Worm (Caenorhabditis elegans) whole organism, late embryonic: Measurements from ENCODE around the gene C10A4.10.
A peak's percentile ranks its signal among the peaks of the same experiment; 100 is the strongest.

Source experiments
- C38D4.7 ChIP-seq: fragments of 200-800 bp; sonication (Bioruptor generic); optimal IDR thresholded peaks from 2 replicates; lab custom pipeline; 2018; ENCODE audit warnings: mild to moderate bottlenecking, missing genetic modification characterization, moderate library complexity, missing compliant biosample characterization
- ahr-1 ChIP-seq: sonication (generic microtip); optimal IDR thresholded peaks from 2 replicates; lab custom pipeline; 2016; ENCODE audit warnings: missing genetic modification characterization, missing compliant biosample characterization
- ceh-14 ChIP-seq: sonication (generic microtip); optimal IDR thresholded peaks from 2 replicates; lab custom pipeline; 2016; ENCODE audit warnings: missing genotype, missing genetic modification characterization, missing compliant biosample characterization
- ceh-19 ChIP-seq: fragments of 200-800 bp; sonication (Bioruptor generic); optimal IDR thresholded peaks from 2 replicates; lab custom pipeline; 2018; ENCODE audit warnings: mild to moderate bottlenecking, missing genetic modification characterization, missing compliant biosample characterization
- ceh-2 ChIP-seq: sonication (generic microtip); optimal IDR thresholded peaks from 2 replicates; lab custom pipeline; 2016; ENCODE audit warnings: missing genotype, missing genetic modification characterization, missing compliant biosample characterization
- ceh-30 ChIP-seq: fragments of 150-350 bp; optimal IDR thresholded peaks from 2 replicates; lab custom pipeline; 2014; ENCODE audit warnings: missing biosample characterization, missing genetic modification characterization
- ceh-34 ChIP-seq: sonication (generic microtip); optimal IDR thresholded peaks from 2 replicates; lab custom pipeline; 2016; ENCODE audit warnings: mild to moderate bottlenecking, missing genetic modification characterization, missing compliant biosample characterization
- ceh-45 ChIP-seq: fragments of 200-800 bp; sonication (Bioruptor generic); IDR thresholded peaks from 2 replicates; pipeline ENCODE4 v1.3.6; 2022; ENCODE audit warnings: missing genetic modification reagents, missing genetic modification characterization, missing compliant biosample characterization
- ceh-48 ChIP-seq: sonication (generic microtip); optimal IDR thresholded peaks from 2 replicates; lab custom pipeline; 2016; ENCODE audit warnings: missing genetic modification characterization, inconsistent platforms, missing compliant biosample characterization
- ceh-9 ChIP-seq: sonication (generic microtip); optimal IDR thresholded peaks from 2 replicates; lab custom pipeline; 2016; ENCODE audit warnings: mild to moderate bottlenecking, missing genetic modification characterization, inconsistent platforms, missing compliant biosample characterization
- dve-1 ChIP-seq: sonication (generic microtip); optimal IDR thresholded peaks from 2 replicates; lab custom pipeline; 2017; ENCODE audit warnings: antibody characterized with exemption, mild to moderate bottlenecking, missing genetic modification characterization, missing compliant biosample characterization
- elt-2 ChIP-seq: sonication (generic microtip); optimal IDR thresholded peaks from 2 replicates; lab custom pipeline; 2016; ENCODE audit warnings: missing genetic modification reagents, missing genetic modification characterization, missing compliant biosample characterization
- elt-4 ChIP-seq: sonication (generic microtip); optimal IDR thresholded peaks from 2 replicates; lab custom pipeline; 2016; ENCODE audit warnings: missing genetic modification characterization, missing compliant biosample characterization
- ets-4 ChIP-seq: sonication (generic microtip); optimal IDR thresholded peaks from 2 replicates; lab custom pipeline; 2016; ENCODE audit warnings: missing genetic modification characterization, missing compliant biosample characterization
- fkh-6 ChIP-seq: sonication (generic microtip); optimal IDR thresholded peaks from 2 replicates; lab custom pipeline; 2016; ENCODE audit warnings: missing genetic modification characterization, missing compliant biosample characterization
- hlh-30 ChIP-seq: sonication (generic microtip); optimal IDR thresholded peaks from 2 replicates; lab custom pipeline; 2017; ENCODE audit warnings: antibody characterized with exemption, missing genetic modification characterization, missing compliant biosample characterization; ENCODE audit not compliant: insufficient read depth
- nfya-1 ChIP-seq: sonication (generic microtip); optimal IDR thresholded peaks from 2 replicates; lab custom pipeline; 2017; ENCODE audit warnings: missing genetic modification characterization, mild to moderate bottlenecking, missing compliant biosample characterization, antibody characterized with exemption, moderate library complexity
- nhr-11 ChIP-seq: fragments of 150-350 bp; optimal IDR thresholded peaks from 2 replicates; lab custom pipeline; 2014; ENCODE audit warnings: missing biosample characterization, missing genetic modification characterization
- nhr-232 ChIP-seq: sonication (generic microtip); optimal IDR thresholded peaks from 2 replicates; lab custom pipeline; 2016; ENCODE audit warnings: missing genetic modification characterization, missing compliant biosample characterization
- odd-2 ChIP-seq: sonication (generic microtip); optimal IDR thresholded peaks from 2 replicates; lab custom pipeline; 2017; ENCODE audit warnings: antibody characterized with exemption, mild to moderate bottlenecking, missing genetic modification characterization, missing compliant biosample characterization
- pha-2 ChIP-seq: sonication (generic microtip); optimal IDR thresholded peaks from 2 replicates; lab custom pipeline; 2017; ENCODE audit warnings: mild to moderate bottlenecking, missing genetic modification characterization, missing compliant biosample characterization
- pha-4 ChIP-seq: fragments of 150-350 bp; optimal IDR thresholded peaks from 2 replicates; lab custom pipeline; 2018; ENCODE audit warnings: missing biosample characterization, missing genetic modification reagents, missing genetic modification characterization
- pros-1 ChIP-seq: fragments of 150-350 bp; optimal IDR thresholded peaks from 2 replicates; lab custom pipeline; 2014; ENCODE audit warnings: missing biosample characterization, missing genetic modification reagents, missing genetic modification characterization
- ref-2 ChIP-seq: sonication (generic microtip); optimal IDR thresholded peaks from 2 replicates; lab custom pipeline; 2016; ENCODE audit warnings: missing genetic modification characterization, missing compliant biosample characterization
- rnt-1 ChIP-seq: sonication (generic microtip); optimal IDR thresholded peaks from 2 replicates; lab custom pipeline; 2016; ENCODE audit warnings: missing genetic modification characterization, missing compliant biosample characterization
- sdc-2 ChIP-seq: sonication (generic microtip); optimal IDR thresholded peaks from 2 replicates; lab custom pipeline; 2016; ENCODE audit warnings: missing genotype, missing genetic modification characterization, missing compliant biosample characterization
- tbx-2 ChIP-seq: sonication (generic microtip); optimal IDR thresholded peaks from 2 replicates; lab custom pipeline; 2016; ENCODE audit warnings: missing genetic modification characterization, missing compliant biosample characterization
- tbx-7 ChIP-seq: sonication (generic microtip); optimal IDR thresholded peaks from 2 replicates; lab custom pipeline; 2016; ENCODE audit warnings: missing genotype, missing genetic modification characterization, missing compliant biosample characterization
- unc-55 ChIP-seq: sonication (generic microtip); optimal IDR thresholded peaks from 2 replicates; lab custom pipeline; 2017; ENCODE audit warnings: missing biosample characterization, missing genetic modification reagents, missing genetic modification characterization

The C10A4.10 gene

ce11 chrX:7442477-7442876, 43.8 kb downstream of the C10A4.10 start, which contains the start of gene acl-12:
acl-12 (minus strand) TSS chrX:7442577.
- TF ChIP-seq ref-2 (tag; lab: Kevin White, UChicago) (peak; percentile 1), nhr-11 (tag; lab: Kevin White, UChicago) (no peak), nfya-1 (tag; lab: Kevin White, UChicago) (peak; percentile 15), ceh-45 (GFP tag; lab: Robert Waterston, UW) (no peak), pha-4 (no peak), tbx-7 (no peak), dve-1 (no peak), ceh-14 (tag; lab: Kevin White, UChicago) (no peak), hlh-30 (no peak), ceh-19 (GFP tag; lab: Kevin White, UChicago) (no peak)

DNA sequence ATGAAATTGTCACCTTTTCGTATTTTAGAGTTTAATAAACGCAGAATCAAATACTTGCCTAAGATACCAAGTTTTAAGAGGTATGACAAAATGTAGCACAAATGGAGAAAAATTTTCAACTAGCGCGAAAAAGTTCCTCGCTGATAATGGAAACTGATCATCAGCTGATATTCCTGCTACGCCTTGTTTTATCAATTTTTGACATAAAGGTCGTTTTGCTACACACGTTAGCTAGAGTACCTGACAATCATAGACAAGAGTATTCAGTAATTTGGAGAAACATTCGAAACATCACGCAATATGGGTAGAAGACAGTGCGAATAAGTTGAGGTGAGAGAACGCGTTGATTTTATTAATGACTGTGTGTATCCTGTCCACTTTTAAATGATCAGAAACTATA, 47.0 kb downstream of the C10A4.10 start:
- TF ChIP-seq elt-2 (tag; lab: Kevin White, UChicago): peak; percentile 28
- no peak for TF ChIP-seq rnt-1 (tag; lab: Kevin White, UChicago)
- TF ChIP-seq, all 69 proteins: peak for 1

ce11 chrX:7446485-7446884, 47.8 kb downstream of the C10A4.10 start:
- no peak for TF ChIP-seq ceh-19 (GFP tag; lab: Kevin White, UChicago)
- no peak for TF ChIP-seq odd-2
- no peak for TF ChIP-seq ceh-30 (tag; lab: Kevin White, UChicago)
- no peak for TF ChIP-seq ceh-48 (tag; lab: Kevin White, UChicago)
- no peak for TF ChIP-seq pros-1
- TF ChIP-seq elt-4 (tag; lab: Kevin White, UChicago): no peak
- no peak for TF ChIP-seq ceh-34 (tag; lab: Kevin White, UChicago)
- TF ChIP-seq sdc-2 (tag; lab: Kevin White, UChicago): no peak
- no peak for TF ChIP-seq ceh-9
- TF ChIP-seq C38D4.7 (GFP tag; lab: Kevin White, UChicago): no peak
- TF ChIP-seq ahr-1: no peak
- TF ChIP-seq ceh-2: no peak
- no peak for TF ChIP-seq nhr-11 (tag; lab: Kevin White, UChicago)
- no peak for TF ChIP-seq fkh-6 (tag; lab: Kevin White, UChicago)

- no peak for TF ChIP-seq unc-55 (GFP tag; lab: Kevin White, UChicago)
- TF ChIP-seq nhr-11 (tag; lab: Kevin White, UChicago): no peak
- no peak for TF ChIP-seq pha-4
- TF ChIP-seq pha-2 (tag; lab: Kevin White, UChicago): no peak
- no peak for TF ChIP-seq ets-4 (tag; lab: Kevin White, UChicago)
- no peak for TF ChIP-seq tbx-2 (tag; lab: Kevin White, UChicago)
- TF ChIP-seq nhr-232 (tag; lab: Kevin White, UChicago): no peak
Measured at ce11 chrX:7447340-7447739, 48.7 kb downstream of the C10A4.10 start.
